Fruit fly (Drosophila melanogaster) whole organism, embryonic: ENCODE measurements around the gene CG32188.
A peak's percentile ranks its signal among the peaks of the same experiment; 100 is the strongest.

Experiments used
- Adf1 ChIP-seq: fragments of 200-800 bp; sonication (Bioruptor generic); IDR thresholded peaks from 2 replicates; pipeline ENCODE4 v1.3.6; 2022; ENCODE audit warnings: missing biosample characterization, missing genetic modification characterization
- Atf-2 ChIP-seq: fragments of 200-800 bp; sonication (Bioruptor generic); optimal IDR thresholded peaks from 2 replicates; lab custom pipeline; 2016; ENCODE audit warnings: missing biosample characterization, missing genetic modification characterization
- BtbVII ChIP-seq: fragments of 200-800 bp; sonication (Bioruptor generic); optimal IDR thresholded peaks from 3 replicates; lab custom pipeline; 2017; ENCODE audit warnings: missing biosample characterization, mild to moderate bottlenecking, missing genetic modification characterization
- CG10543 ChIP-seq: fragments of 200-800 bp; sonication (Bioruptor generic); optimal IDR thresholded peaks from 3 replicates; lab custom pipeline; 2017; ENCODE audit warnings: missing biosample characterization, mild to moderate bottlenecking, missing genetic modification characterization, moderate library complexity
- CG11085 ChIP-seq: fragments of 200-800 bp; sonication (Bioruptor generic); IDR thresholded peaks from 2 replicates; pipeline ENCODE4 v1.3.6; 2022; ENCODE audit warnings: missing biosample characterization, missing genetic modification characterization
- CG12659 ChIP-seq: fragments of 200-800 bp; sonication (Bioruptor generic); optimal IDR thresholded peaks from 3 replicates; lab custom pipeline; 2017; ENCODE audit warnings: mild to moderate bottlenecking, missing biosample characterization, missing genetic modification reagents, missing genetic modification characterization
- CG12769 ChIP-seq: fragments of 200-800 bp; sonication (Bioruptor generic); optimal IDR thresholded peaks from 2 replicates; lab custom pipeline; 2019; ENCODE audit warnings: missing biosample characterization, mild to moderate bottlenecking, missing genetic modification characterization, moderate library complexity
- CG13775 ChIP-seq: fragments of 200-800 bp; sonication (Bioruptor generic); optimal IDR thresholded peaks from 3 replicates; lab custom pipeline; 2017; ENCODE audit warnings: missing biosample characterization, mild to moderate bottlenecking, missing genetic modification characterization
- CG15073 ChIP-seq: fragments of 200-800 bp; sonication (Bioruptor generic); optimal IDR thresholded peaks from 2 replicates; lab custom pipeline; 2016; ENCODE audit warnings: missing biosample characterization, missing genetic modification characterization
- CG15514 ChIP-seq: fragments of 200-800 bp; sonication (Bioruptor generic); optimal IDR thresholded peaks from 3 replicates; lab custom pipeline; 2017; ENCODE audit warnings: missing biosample characterization, missing genetic modification characterization, mild to moderate bottlenecking, moderate library complexity, missing genetic modification reagents
- CG17186 ChIP-seq: fragments of 200-800 bp; sonication (Bioruptor generic); optimal IDR thresholded peaks from 3 replicates; lab custom pipeline; 2017; ENCODE audit warnings: missing biosample characterization, missing genetic modification reagents, missing genetic modification characterization
- CG2678 ChIP-seq: fragments of 200-800 bp; sonication (Bioruptor generic); optimal IDR thresholded peaks from 3 replicates; lab custom pipeline; 2019; ENCODE audit warnings: missing biosample characterization, mild to moderate bottlenecking, missing genetic modification characterization, moderate library complexity
- CG31365 ChIP-seq: fragments of 200-800 bp; sonication (Bioruptor generic); optimal IDR thresholded peaks from 2 replicates; lab custom pipeline; 2018; ENCODE audit warnings: missing biosample characterization, mild to moderate bottlenecking, missing genetic modification characterization
- CG34376 ChIP-seq: fragments of 200-800 bp; sonication (Bioruptor generic); optimal IDR thresholded peaks from 2 replicates; lab custom pipeline; 2018; ENCODE audit warnings: missing biosample characterization, mild to moderate bottlenecking, missing genetic modification characterization
- CG34422 ChIP-seq: fragments of 200-800 bp; sonication (Bioruptor generic); IDR thresholded peaks from 3 replicates; pipeline ENCODE4 v1.3.6; 2022; ENCODE audit warnings: missing biosample characterization, missing genetic modification characterization
- CG7745 ChIP-seq: fragments of 200-800 bp; sonication (Bioruptor generic); optimal IDR thresholded peaks from 2 replicates; lab custom pipeline; 2018; ENCODE audit warnings: missing biosample characterization, mild to moderate bottlenecking, missing genetic modification characterization, moderate library complexity
- CG7963 ChIP-seq: fragments of 200-800 bp; sonication (Bioruptor generic); IDR thresholded peaks from 3 replicates; pipeline ENCODE4 v1.3.6; 2022; ENCODE audit warnings: missing biosample characterization, missing genetic modification characterization; ENCODE audit not compliant: partially characterized antibody
- CG8478 ChIP-seq: fragments of >200 bp; optimal IDR thresholded peaks from 2 replicates; lab custom pipeline; 2018
- CG9876 ChIP-seq: fragments of 200-800 bp; sonication (Bioruptor generic); optimal IDR thresholded peaks from 2 replicates; lab custom pipeline; 2016; ENCODE audit warnings: missing biosample characterization, missing genetic modification characterization
- E2f2 ChIP-seq: fragments of 200-800 bp; sonication (Bioruptor generic); IDR thresholded peaks from 2 replicates; pipeline ENCODE4 v1.3.6; 2022; ENCODE audit warnings: missing biosample characterization, missing genetic modification characterization
- Elba2 ChIP-seq: fragments of 200-800 bp; sonication (Bioruptor generic); optimal IDR thresholded peaks from 3 replicates; lab custom pipeline; 2016; ENCODE audit warnings: missing biosample characterization, missing genetic modification characterization
- HLH54F ChIP-seq: fragments of 200-800 bp; sonication (Bioruptor generic); optimal IDR thresholded peaks from 3 replicates; lab custom pipeline; 2016; ENCODE audit warnings: missing biosample characterization, missing genetic modification characterization
- Hey ChIP-seq: fragments of 200-800 bp; sonication (Bioruptor generic); optimal IDR thresholded peaks from 3 replicates; lab custom pipeline; 2018; ENCODE audit warnings: missing biosample characterization, mild to moderate bottlenecking, missing genetic modification characterization
- HmgD ChIP-seq: fragments of 200-800 bp; sonication (Bioruptor generic); optimal IDR thresholded peaks from 3 replicates; lab custom pipeline; 2016; ENCODE audit warnings: missing biosample characterization, missing genetic modification characterization
- HmgZ ChIP-seq: fragments of 200-800 bp; sonication (Bioruptor generic); optimal IDR thresholded peaks from 2 replicates; lab custom pipeline; 2018; ENCODE audit warnings: missing biosample characterization, mild to moderate bottlenecking, missing genetic modification characterization
- Hmr ChIP-seq: fragments of 200-800 bp; sonication (Bioruptor generic); optimal IDR thresholded peaks from 3 replicates; lab custom pipeline; 2017; ENCODE audit warnings: mild to moderate bottlenecking, missing biosample characterization, missing genetic modification reagents, missing genetic modification characterization
- Kr ChIP-seq: fragments of 200-800 bp; sonication (Bioruptor generic); optimal IDR thresholded peaks from 2 replicates; lab custom pipeline; 2017; ENCODE audit warnings: missing biosample characterization, mild to moderate bottlenecking, missing genetic modification characterization
- MBD-R2 ChIP-seq: fragments of 200-800 bp; sonication (Bioruptor generic); IDR thresholded peaks from 2 replicates; pipeline ENCODE4 v1.3.6; 2022; ENCODE audit warnings: missing biosample characterization, missing genetic modification characterization
- Max ChIP-seq: fragments of 200-800 bp; sonication (Bioruptor generic); optimal IDR thresholded peaks from 2 replicates; lab custom pipeline; 2016; ENCODE audit warnings: missing biosample characterization, mild to moderate bottlenecking, missing genetic modification characterization
- Opbp ChIP-seq: fragments of 200-800 bp; sonication (Bioruptor generic); IDR thresholded peaks from 3 replicates; pipeline ENCODE4 v1.3.6; 2022; ENCODE audit warnings: missing biosample characterization, missing genetic modification characterization; ENCODE audit not compliant: partially characterized antibody
- Ravus ChIP-seq: fragments of 200-800 bp; sonication (Bioruptor generic); IDR thresholded peaks from 2 replicates; pipeline ENCODE4 v1.3.6; 2022; ENCODE audit warnings: missing biosample characterization, missing genetic modification characterization
- Rfx ChIP-seq: fragments of 200-800 bp; sonication (Bioruptor generic); IDR thresholded peaks from 2 replicates; pipeline ENCODE4 v1.3.6; 2022; ENCODE audit warnings: missing biosample characterization, missing genetic modification characterization
- Trl ChIP-seq, 3 experiments: fragments of >200 bp in 2 of 3; fragments of 200-800 bp in 1 of 3; sonication (Bioruptor generic) in 1 of 3; optimal IDR thresholded peaks; 2 replicates in 1 of 3; 3 replicates in 2 of 3; lab custom pipeline; 2016 to 2017; ENCODE audit warnings: missing biosample characterization in 1 of 3, missing genetic modification characterization in 1 of 3
- ab ChIP-seq: fragments of 200-800 bp; sonication (Bioruptor generic); optimal IDR thresholded peaks from 2 replicates; lab custom pipeline; 2016; ENCODE audit warnings: missing biosample characterization, missing genetic modification characterization
- aop ChIP-seq: fragments of 200-800 bp; sonication (Bioruptor generic); IDR thresholded peaks from 2 replicates; pipeline ENCODE4 v1.3.6; 2022; ENCODE audit warnings: missing biosample characterization, missing genetic modification characterization
- ato ChIP-seq: fragments of 200-800 bp; sonication (Bioruptor generic); IDR thresholded peaks from 2 replicates; pipeline ENCODE4 v1.3.6; 2022; ENCODE audit warnings: missing biosample characterization, missing genetic modification characterization; ENCODE audit not compliant: partially characterized antibody
- bigmax ChIP-seq: fragments of 200-800 bp; sonication (Bioruptor generic); optimal IDR thresholded peaks from 2 replicates; lab custom pipeline; 2018; ENCODE audit warnings: missing biosample characterization, mild to moderate bottlenecking, missing genetic modification characterization
- cad ChIP-seq: fragments of >200 bp; optimal IDR thresholded peaks from 2 replicates; lab custom pipeline; 2017; ENCODE audit warnings: missing biosample characterization, missing genetic modification characterization
- chinmo ChIP-seq: fragments of 200-800 bp; sonication (Bioruptor generic); IDR thresholded peaks from 4 replicates; pipeline ENCODE4 v1.3.6; 2022; ENCODE audit warnings: missing biosample characterization, missing genetic modification characterization; ENCODE audit not compliant: partially characterized antibody
- fd3F ChIP-seq: fragments of 200-800 bp; sonication (Bioruptor generic); optimal IDR thresholded peaks from 2 replicates; lab custom pipeline; 2018; ENCODE audit warnings: missing biosample characterization, mild to moderate bottlenecking, missing genetic modification characterization, moderate library complexity
- gsb ChIP-seq: fragments of 200-800 bp; sonication (Bioruptor generic); IDR thresholded peaks from 2 replicates; pipeline ENCODE4 v1.3.6; 2022; ENCODE audit warnings: missing biosample characterization, missing genetic modification characterization
- jing ChIP-seq: fragments of 200-800 bp; sonication (Bioruptor generic); optimal IDR thresholded peaks from 2 replicates; lab custom pipeline; 2018; ENCODE audit warnings: missing biosample characterization, mild to moderate bottlenecking, missing genetic modification characterization
- kah ChIP-seq: fragments of 200-800 bp; sonication (Bioruptor generic); optimal IDR thresholded peaks from 2 replicates; lab custom pipeline; 2018; ENCODE audit warnings: missing biosample characterization, mild to moderate bottlenecking, missing genetic modification characterization
- lbe ChIP-seq: fragments of 200-800 bp; sonication (Bioruptor generic); optimal IDR thresholded peaks from 2 replicates; lab custom pipeline; 2016; ENCODE audit warnings: missing biosample characterization, mild to moderate bottlenecking, missing genetic modification characterization
- nom ChIP-seq: fragments of 200-800 bp; sonication (Bioruptor generic); optimal IDR thresholded peaks from 2 replicates; lab custom pipeline; 2017; ENCODE audit warnings: missing biosample characterization, missing genetic modification characterization, mild to moderate bottlenecking, moderate library complexity, missing genetic modification reagents
- scrt ChIP-seq: fragments of 200-800 bp; sonication (Bioruptor generic); optimal IDR thresholded peaks from 2 replicates; lab custom pipeline; 2018; ENCODE audit warnings: missing biosample characterization, mild to moderate bottlenecking, missing genetic modification characterization, moderate library complexity
- sr ChIP-seq: fragments of 200-800 bp; sonication (Bioruptor generic); IDR thresholded peaks from 3 replicates; pipeline ENCODE4 v1.3.6; 2022; ENCODE audit warnings: missing biosample characterization, missing genetic modification characterization
- tup ChIP-seq: fragments of 200-800 bp; sonication (Bioruptor generic); optimal IDR thresholded peaks from 2 replicates; lab custom pipeline; 2016; ENCODE audit warnings: missing biosample characterization, mild to moderate bottlenecking, missing genetic modification characterization, moderate library complexity

Gene CG32188

dm6 chr3L:17814036-17814435 is 19.4 kb downstream of the CG32188 start, which contains the start of gene Cln3 (continued):
- TF ChIP-seq cad (GFP tag; lab: Kevin White, UChicago) (no peak), sr (GFP tag; lab: Robert Waterston, UW) (no peak), CG8478 (lab: Kevin White, UChicago) (no peak), Hmr (GFP tag; lab: Kevin White, UChicago) (peak; percentile 27), CG34376 (peak; percentile 96), CG31365 (tag; lab: Kevin White, UChicago) (no peak), nom (GFP tag; lab: Kevin White, UChicago) (no peak), Hey (peak; percentile 9), CG15073 (no peak), CG12659 (GFP tag; lab: Kevin White, UChicago) (no peak), Trl (optimal IDR thresholded peaks at IDR 0.05; lab: Kevin White, UChicago) (no peak), Trl (GFP tag; optimal IDR thresholded peaks at IDR 0.05; lab: Kevin White, UChicago) (no peak), kah (GFP tag; lab: Kevin White, UChicago) (no peak), CG15514 (GFP tag; lab: Kevin White, UChicago) (peak; percentile 10), CG10543 (GFP tag; lab: Kevin White, UChicago) (no peak), Elba2 (GFP tag; lab: Kevin White, UChicago) (no peak), ato (no peak), CG2678 (tag; lab: Kevin White, UChicago) (no peak), MBD-R2 (GFP tag; lab: Robert Waterston, UW) (no peak), BtbVII (GFP tag; lab: Kevin White, UChicago) (no peak), Kr (no peak), CG7745 (tag; lab: Kevin White, UChicago) (no peak), chinmo (GFP tag; lab: Robert Waterston, UW) (0 out of 4 replicates have a peak, but pooled peaks have one; percentile 10), gsb (GFP tag; lab: Robert Waterston, UW) (no peak), fd3F (no peak), E2f2 (GFP tag; lab: Robert Waterston, UW) (no peak), Ravus (GFP tag; lab: Robert Waterston, UW) (no peak), Opbp (GFP tag; lab: Robert Waterston, UW) (no peak), ab (GFP tag; lab: Kevin White, UChicago) (no peak), Rfx (peak; percentile 16; the same call in 1 of the 2 replicates), CG11085 (GFP tag; lab: Robert Waterston, UW) (no peak), lbe (GFP tag; lab: Kevin White, UChicago) (no peak), jing (no peak), Max (GFP tag; lab: Kevin White, UChicago) (no peak), tup (GFP tag; lab: Kevin White, UChicago) (no peak), CG34422 (GFP tag; lab: Robert Waterston, UW) (no peak), Atf-2 (no peak), scrt (GFP tag; lab: Kevin White, UChicago) (peak; percentile 15), HLH54F (GFP tag; lab: Kevin White, UChicago) (no peak), HmgZ (tag; lab: Kevin White, UChicago) (no peak), CG12769 (tag; lab: Kevin White, UChicago) (no peak), CG13775 (no peak), aop (GFP tag; lab: Robert Waterston, UW) (no peak), CG17186 (GFP tag; lab: Kevin White, UChicago) (no peak), bigmax (GFP tag; lab: Kevin White, UChicago) (no peak), CG7963 (GFP tag; lab: Robert Waterston, UW) (no peak), CG9876 (GFP tag; lab: Kevin White, UChicago) (no peak), Adf1 (GFP tag; lab: Robert Waterston, UW) (no peak), HmgD (no peak)
